Worm (Caenorhabditis elegans) whole organism, young adult: ENCODE results near the gene K07E1.1.
A peak's percentile ranks its signal among the peaks of the same experiment; 100 is the strongest.

Source experiments
- B0261.1 ChIP-seq: sonication (generic microtip); optimal IDR thresholded peaks from 2 replicates; lab custom pipeline; 2016; ENCODE audit warnings: mild to moderate bottlenecking, missing genetic modification characterization, moderate library complexity, missing compliant biosample characterization
- C06A6.2 ChIP-seq: fragments of 200-800 bp; sonication (Bioruptor generic); conservative IDR thresholded peaks from 2 replicates; pipeline ENCODE4 v1.3.6; 2022; ENCODE audit warnings: missing genetic modification characterization, missing compliant biosample characterization
- F10E7.11 ChIP-seq: sonication (generic microtip); optimal IDR thresholded peaks from 2 replicates; lab custom pipeline; 2017; ENCODE audit warnings: mild to moderate bottlenecking, missing genetic modification characterization, moderate library complexity, missing compliant biosample characterization
- F33H1.4 ChIP-seq: fragments of 200-800 bp; sonication (Bioruptor generic); IDR thresholded peaks from 2 replicates; pipeline ENCODE4 v1.3.6; 2022; ENCODE audit warnings: missing genetic modification reagents, missing genetic modification characterization, missing compliant biosample characterization
- F37B4.10 ChIP-seq: fragments of 200-800 bp; sonication (Bioruptor generic); IDR thresholded peaks from 2 replicates; pipeline ENCODE4 v1.3.6; 2022; ENCODE audit warnings: missing genetic modification characterization, missing compliant biosample characterization
- F57A8.1 ChIP-seq: fragments of 200-800 bp; sonication (Bioruptor generic); optimal IDR thresholded peaks from 2 replicates; lab custom pipeline; 2018; ENCODE audit warnings: mild to moderate bottlenecking, missing genetic modification characterization, moderate library complexity, missing compliant biosample characterization
- Y67H2A.10 ChIP-seq: fragments of 200-800 bp; sonication (Bioruptor generic); conservative IDR thresholded peaks from 2 replicates; pipeline ENCODE4 v1.3.6; 2022; ENCODE audit warnings: missing genetic modification reagents, missing genetic modification characterization, missing compliant biosample characterization
- ZK185.1 ChIP-seq: sonication (generic microtip); optimal IDR thresholded peaks from 2 replicates; lab custom pipeline; 2016; ENCODE audit warnings: mild to moderate bottlenecking, missing genetic modification characterization, missing compliant biosample characterization; ENCODE audit not compliant: poor library complexity, severe bottlenecking
- aptf-2 ChIP-seq: fragments of 200-800 bp; sonication (Bioruptor generic); conservative IDR thresholded peaks from 2 replicates; pipeline ENCODE4 v1.3.6; 2022; ENCODE audit warnings: missing genetic modification reagents, missing genetic modification characterization, missing compliant biosample characterization
- aptf-3 ChIP-seq: fragments of 200-800 bp; sonication (Bioruptor generic); IDR thresholded peaks from 2 replicates; pipeline ENCODE4 v1.3.6; 2022; ENCODE audit warnings: missing genetic modification characterization, missing compliant biosample characterization
- attf-6 ChIP-seq: fragments of 200-800 bp; sonication (Bioruptor generic); IDR thresholded peaks from 2 replicates; pipeline ENCODE4 v1.3.6; 2022; ENCODE audit warnings: missing genetic modification reagents, missing genetic modification characterization, missing compliant biosample characterization
- bed-1 ChIP-seq: fragments of 200-800 bp; sonication (Bioruptor generic); IDR thresholded peaks from 2 replicates; pipeline ENCODE4 v1.3.6; 2022; ENCODE audit warnings: missing genetic modification reagents, missing genetic modification characterization, missing compliant biosample characterization
- ceh-58 ChIP-seq: fragments of 200-800 bp; sonication (Bioruptor generic); IDR thresholded peaks from 2 replicates; pipeline ENCODE4 v1.3.6; 2022; ENCODE audit warnings: missing genetic modification characterization, missing compliant biosample characterization
- dox-1 ChIP-seq: fragments of 200-800 bp; sonication (Bioruptor generic); IDR thresholded peaks from 2 replicates; pipeline ENCODE4 v1.3.6; 2022; ENCODE audit warnings: missing genetic modification reagents, missing genetic modification characterization, missing compliant biosample characterization
- dpff-1 ChIP-seq: sonication (generic microtip); optimal IDR thresholded peaks from 2 replicates; lab custom pipeline; 2017; ENCODE audit warnings: mild to moderate bottlenecking, missing genetic modification characterization, missing compliant biosample characterization
- ets-4 ChIP-seq: fragments of 200-800 bp; sonication (Bioruptor generic); optimal IDR thresholded peaks from 2 replicates; lab custom pipeline; 2018; ENCODE audit warnings: mild to moderate bottlenecking, missing genetic modification characterization, missing compliant biosample characterization
- hlh-12 ChIP-seq: sonication (generic microtip); optimal IDR thresholded peaks from 2 replicates; lab custom pipeline; 2016; ENCODE audit warnings: missing genetic modification characterization, missing compliant biosample characterization
- hlh-26 ChIP-seq: fragments of 200-800 bp; sonication (Bioruptor generic); conservative IDR thresholded peaks from 2 replicates; pipeline ENCODE4 v1.3.6; 2022; ENCODE audit warnings: missing genetic modification reagents, missing genetic modification characterization, missing compliant biosample characterization
- hmg-20 ChIP-seq: fragments of 200-800 bp; sonication (Bioruptor generic); IDR thresholded peaks from 2 replicates; pipeline ENCODE4 v1.3.6; 2022; ENCODE audit warnings: missing genetic modification reagents, missing genetic modification characterization, missing compliant biosample characterization
- hsf-1 ChIP-seq: fragments of 200-800 bp; sonication (Bioruptor generic); IDR thresholded peaks from 2 replicates; pipeline ENCODE4 v1.3.6; 2022; ENCODE audit warnings: missing genetic modification reagents, missing genetic modification characterization, missing compliant biosample characterization
- let-607 ChIP-seq, 2 experiments: fragments of 200-800 bp in 1 of 2; sonication (Bioruptor generic) in 1 of 2; sonication (generic microtip) in 1 of 2; optimal IDR thresholded peaks; 2 replicates each; lab custom pipeline; 2016 to 2018; ENCODE audit warnings: mild to moderate bottlenecking in 2 of 2, missing compliant biosample characterization in 2 of 2, missing genetic modification characterization in 2 of 2, moderate library complexity in 2 of 2, missing genotype in 1 of 2
- lin-35 ChIP-seq, 3 experiments: fragments of 150-350 bp in 2 of 3; sonication (generic microtip) in 1 of 3; optimal IDR thresholded peaks; 2 replicates each; lab custom pipeline; 2014 to 2018; ENCODE audit warnings: missing biosample characterization in 3 of 3, missing genetic modification characterization in 3 of 3, missing genetic modification reagents in 3 of 3
- lin-54 ChIP-seq: fragments of 200-800 bp; sonication (Bioruptor generic); optimal IDR thresholded peaks from 2 replicates; lab custom pipeline; 2018; ENCODE audit warnings: mild to moderate bottlenecking, missing genetic modification characterization, missing compliant biosample characterization
- madf-10 ChIP-seq: sonication (generic microtip); optimal IDR thresholded peaks from 2 replicates; lab custom pipeline; 2016; ENCODE audit warnings: mild to moderate bottlenecking, missing genetic modification characterization, missing compliant biosample characterization
- mel-28 ChIP-seq: sonication (generic microtip); optimal IDR thresholded peaks from 2 replicates; lab custom pipeline; 2016; ENCODE audit warnings: borderline replicate concordance, mild to moderate bottlenecking, missing genetic modification characterization, missing compliant biosample characterization
- nhr-80 ChIP-seq: sonication (generic microtip); optimal IDR thresholded peaks from 2 replicates; lab custom pipeline; 2016; ENCODE audit warnings: missing genetic modification characterization, missing compliant biosample characterization
- repo-1 ChIP-seq: sonication (generic microtip); optimal IDR thresholded peaks from 2 replicates; lab custom pipeline; 2017; ENCODE audit warnings: mild to moderate bottlenecking, missing genetic modification characterization, missing compliant biosample characterization
- tbp1 ChIP-seq: fragments of 200-800 bp; sonication (Bioruptor generic); optimal IDR thresholded peaks from 2 replicates; lab custom pipeline; 2018; ENCODE audit warnings: mild to moderate bottlenecking, missing genetic modification characterization, missing compliant biosample characterization
- tlf-1 ChIP-seq: fragments of 200-800 bp; sonication (Bioruptor generic); optimal IDR thresholded peaks from 2 replicates; lab custom pipeline; 2018; ENCODE audit warnings: mild to moderate bottlenecking, missing genetic modification characterization, missing compliant biosample characterization
- ztf-25 ChIP-seq: fragments of 200-800 bp; sonication (Bioruptor generic); IDR thresholded peaks from 2 replicates; pipeline ENCODE4 v1.3.6; 2022; ENCODE audit warnings: missing genetic modification reagents, missing genetic modification characterization, missing compliant biosample characterization
- ztf-26 ChIP-seq: sonication (generic microtip); optimal IDR thresholded peaks from 2 replicates; lab custom pipeline; 2017; ENCODE audit warnings: missing genetic modification characterization, missing compliant biosample characterization
- ztf-6 ChIP-seq: fragments of 200-800 bp; sonication (Bioruptor generic); IDR thresholded peaks from 2 replicates; pipeline ENCODE4 v1.3.6; 2022; ENCODE audit warnings: missing genetic modification reagents, missing genetic modification characterization, missing compliant biosample characterization

The K07E1.1 gene

ce11 chrII:4549983-4550572, 805 bp upstream of the K07E1.1 start:
- TF ChIP-seq ztf-26 (tag; lab: Kevin White, UChicago), result peak; percentile 3
- TF ChIP-seq ets-4 (GFP tag; lab: Kevin White, UChicago), result no peak
- no peak for TF ChIP-seq hmg-20
- no peak for TF ChIP-seq ztf-6
- no peak for TF ChIP-seq dpff-1 (tag; lab: Kevin White, UChicago)
- TF ChIP-seq ZK185.1, result no peak
- TF ChIP-seq mel-28, result no peak
- TF ChIP-seq F37B4.10, result no peak
- TF ChIP-seq tlf-1 (GFP tag; lab: Kevin White, UChicago), result no peak

ce11 chrII:4552088-4552487, 1.2 kb downstream of the K07E1.1 start:
- TF ChIP-seq nhr-80 (tag; lab: Kevin White, UChicago) (peak; percentile 30), aptf-2 (GFP tag; lab: Robert Waterston, UW) (no peak), C06A6.2 (GFP tag; lab: Robert Waterston, UW) (no peak), tbp1 (GFP tag; lab: Kevin White, UChicago) (no peak), F57A8.1 (GFP tag; lab: Kevin White, UChicago) (no peak)

- TF ChIP-seq F33H1.4 (GFP tag; lab: Robert Waterston, UW) (peak; percentile 61), hsf-1 (GFP tag; lab: Robert Waterston, UW) (peak; percentile 93)
These were observed 3.8 kb downstream of the K07E1.1 start for ce11 chrII:4554644-4555043.

ce11 chrII:4557487-4557886, 6.6 kb downstream of the K07E1.1 start, which contains the start of gene M03A1.3:
TSS of gene M03A1.3 (plus strand) at chrII:4557787.
- TF ChIP-seq ceh-58 (GFP tag; lab: Robert Waterston, UW), result no peak

- TF ChIP-seq hlh-26 (no peak), hlh-12 (tag; lab: Kevin White, UChicago) (no peak), C06A6.2 (GFP tag; lab: Robert Waterston, UW) (no peak), hmg-20 (no peak), dox-1 (GFP tag; lab: Robert Waterston, UW) (no peak), let-607 (tag; optimal IDR thresholded peaks at IDR 0.05; lab: Kevin White, UChicago) (no peak), dpff-1 (tag; lab: Kevin White, UChicago) (no peak), F10E7.11 (tag; lab: Kevin White, UChicago) (no peak), lin-35 (GFP tag; optimal IDR thresholded peaks at IDR 0.05; lab: Kevin White, UChicago) (no peak), B0261.1 (no peak), bed-1 (no peak), ceh-58 (GFP tag; lab: Robert Waterston, UW) (no peak), attf-6 (GFP tag; lab: Robert Waterston, UW) (no peak), ztf-25 (GFP tag; lab: Robert Waterston, UW) (no peak), Y67H2A.10 (no peak), madf-10 (tag; lab: Kevin White, UChicago) (no peak), lin-54 (no peak), repo-1 (tag; lab: Kevin White, UChicago) (no peak), aptf-3 (GFP tag; lab: Robert Waterston, UW) (no peak)
These were observed 9.2 kb downstream of the K07E1.1 start, which contains the start of gene M03A1.8 for ce11 chrII:4560068-4560467. TSS of gene M03A1.8 (plus strand) at chrII:4560336.
